Worm (Caenorhabditis elegans) whole organism, young adult: Measurements from ENCODE around the gene Y54G2A.36.
"Not testable (repeated sequence)": the region's sequence is repeated elsewhere in the genome, so short reads cannot be mapped to it uniquely, and the experiment has no call there.

Experiments used
- C06A6.2 ChIP-seq: fragments of 200-800 bp; sonication (Bioruptor generic); conservative IDR thresholded peaks from 2 replicates; pipeline ENCODE4 v1.3.6; 2022; ENCODE audit warnings: missing genetic modification characterization, missing compliant biosample characterization
- atf-7 ChIP-seq: sonication (generic microtip); optimal IDR thresholded peaks from 2 replicates; lab custom pipeline; 2017; ENCODE audit warnings: mild to moderate bottlenecking, missing genetic modification characterization, missing compliant biosample characterization
- lin-26 ChIP-seq: fragments of 200-800 bp; sonication (Bioruptor generic); IDR thresholded peaks from 2 replicates; pipeline ENCODE4 v1.3.6; 2022; ENCODE audit warnings: missing genetic modification reagents, missing genetic modification characterization, missing compliant biosample characterization
- nfya-2 ChIP-seq: fragments of 200-800 bp; sonication (Bioruptor generic); IDR thresholded peaks from 2 replicates; pipeline ENCODE4 v1.3.6; 2022; ENCODE audit warnings: missing genetic modification reagents, missing genetic modification characterization, missing compliant biosample characterization
- sea-2 ChIP-seq: fragments of 200-800 bp; sonication (Bioruptor generic); IDR thresholded peaks from 2 replicates; pipeline ENCODE4 v1.3.6; 2022; ENCODE audit warnings: missing genetic modification characterization, missing compliant biosample characterization
- unc-62 ChIP-seq: fragments of 150-350 bp; optimal IDR thresholded peaks from 2 replicates; lab custom pipeline; 2014; ENCODE audit warnings: missing biosample characterization, missing genetic modification reagents, missing genetic modification characterization

ce11 chrIV:2894630-2895029 lies 2.9 kb upstream of the Y54G2A.36 start, which contains the start of gene Y54G2A.19:
- TF ChIP-seq C06A6.2; lin-26 (GFP tag; lab: Robert Waterston, UW); sea-2 (GFP tag; lab: Robert Waterston, UW); atf-7 (tag; lab: Kevin White, UChicago); unc-62 (GFP tag; lab: Kevin White, UChicago); nfya-2 (GFP tag; lab: Robert Waterston, UW): not testable (repeated sequence)
